Fruit fly (Drosophila melanogaster): ENCODE results near the gene CG11085.

dm6 chrX:12577722-12578121 is 38.4 kb upstream of the CG11085 start:
- no peak for TF ChIP-seq N (GFP tag; optimal IDR thresholded peaks at IDR 0.05)
- no peak for TF ChIP-seq dl (GFP tag; optimal IDR thresholded peaks at IDR 0.05; ENCODE audit: insufficient read depth in 1 of 2, partially characterized antibody in 2 of 2)
- TF ChIP-seq psq (GFP tag; optimal IDR thresholded peaks at IDR 0.05): no peak
